2 fruit fly cellular contexts compared by ENCODE assay signal in the genomic region with DNA sequence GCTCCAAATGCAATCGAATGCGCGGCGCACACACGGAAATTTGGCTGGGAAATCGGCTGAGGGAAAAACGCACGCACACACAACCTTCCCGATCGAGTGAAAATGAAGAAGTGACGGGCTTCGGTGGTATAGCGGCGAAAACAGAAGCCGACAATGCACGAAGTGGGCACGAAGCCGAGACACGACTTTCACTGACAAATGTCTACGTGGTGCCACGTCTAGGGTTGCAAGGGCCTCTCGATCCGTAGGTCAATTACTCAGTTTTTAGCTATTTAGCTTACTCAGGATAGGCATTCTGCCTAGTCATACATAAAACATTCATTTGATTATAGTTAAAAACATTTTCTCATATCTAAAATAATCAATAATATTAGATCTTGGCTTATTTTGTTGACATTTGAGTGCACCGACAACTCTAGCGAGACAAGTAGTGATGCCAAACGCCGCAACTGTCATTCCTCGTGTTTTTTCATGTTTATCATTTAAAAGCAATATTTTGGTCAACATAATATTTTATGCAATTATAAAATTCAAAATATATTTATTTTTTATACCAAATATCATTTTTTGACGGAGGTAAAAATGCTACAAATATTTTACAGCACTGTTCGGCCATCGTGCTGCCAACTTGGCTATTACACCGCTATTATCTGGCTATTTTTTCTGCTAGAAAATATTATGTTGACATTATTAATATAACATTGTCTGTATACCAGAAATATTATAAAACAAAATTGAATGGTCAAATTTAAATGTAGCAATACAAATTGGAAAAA.
TF ChIP-seq lines count a peak whose summit lies in the region.

No protein-coding gene starts in this region.

TF ChIP-seq in whole organism, embryonic, 481 proteins besides CTCF, POLR2A, EP300 and RAD21 (continued from another document and continues in another):
- TF ChIP-seq her (GFP tag; optimal IDR thresholded peaks at IDR 0.05; lab: Kevin White, UChicago) (peak; percentile 65), CG10979 (tag; optimal IDR thresholded peaks at IDR 0.05; lab: Kevin White, UChicago) (peak; percentile 86), Myb (GFP tag; optimal IDR thresholded peaks at IDR 0.05; lab: Kevin White, UChicago) (peak; percentile 24), CG5180 (GFP tag; optimal IDR thresholded peaks at IDR 0.05; lab: Kevin White, UChicago) (peak; percentile 71), CG6175 (GFP tag; IDR thresholded peaks at IDR 0.05; lab: Robert Waterston, UW) (0 out of 3 replicates have a peak, but pooled peaks have one; percentile 49), trh (GFP tag; optimal IDR thresholded peaks at IDR 0.05; lab: Kevin White, UChicago) (peak; percentile 77), tin (GFP tag; optimal IDR thresholded peaks at IDR 0.05; lab: Kevin White, UChicago) (peak; percentile 89), fd3F (GFP tag; optimal IDR thresholded peaks at IDR 0.05; lab: Kevin White, UChicago) (peak; percentile 82), chm (GFP tag; IDR thresholded peaks at IDR 0.05; lab: Robert Waterston, UW) (peak; percentile 76), CG2120 (GFP tag; optimal IDR thresholded peaks at IDR 0.05; lab: Kevin White, UChicago) (peak; percentile 86), lmd (GFP tag; IDR thresholded peaks at IDR 0.05; lab: Robert Waterston, UW) (peak; percentile 84), CHES-1-like (GFP tag; optimal IDR thresholded peaks at IDR 0.05; lab: Kevin White, UChicago) (peak; percentile 40), Deaf1 (tag; optimal IDR thresholded peaks at IDR 0.05; lab: Kevin White, UChicago) (peak; percentile 100), CG15479 (GFP tag; optimal IDR thresholded peaks at IDR 0.05; lab: Kevin White, UChicago) (no peak), inv (GFP tag; IDR thresholded peaks at IDR 0.05; lab: Robert Waterston, UW; ENCODE audit: partially characterized antibody) (no peak), CG12299 (tag; optimal IDR thresholded peaks at IDR 0.05; lab: Kevin White, UChicago) (peak; percentile 89), B-H1 (GFP tag; IDR thresholded peaks at IDR 0.05; lab: Robert Waterston, UW) (peak; percentile 78; the same call in 2 of the 3 replicates), Tbp (GFP tag; optimal IDR thresholded peaks at IDR 0.05; lab: Kevin White, UChicago) (peak; percentile 34), CG1024 (GFP tag; IDR thresholded peaks at IDR 0.05; lab: Robert Waterston, UW) (peak; percentile 55; the same call in 1 of the 2 replicates), CG12104 (GFP tag; optimal IDR thresholded peaks at IDR 0.05; lab: Kevin White, UChicago) (peak; percentile 79), ind (GFP tag; optimal IDR thresholded peaks at IDR 0.05; lab: Kevin White, UChicago) (peak; percentile 86), amos (GFP tag; IDR thresholded peaks at IDR 0.05; lab: Robert Waterston, UW; ENCODE audit: partially characterized antibody) (peak; percentile 36; the same call in 1 of the 2 replicates), CG3995 (GFP tag; optimal IDR thresholded peaks at IDR 0.05; lab: Kevin White, UChicago) (peak; percentile 63), hbn (GFP tag; IDR thresholded peaks at IDR 0.05; lab: Robert Waterston, UW; ENCODE audit: partially characterized antibody) (no peak), CG6791 (GFP tag; IDR thresholded peaks at IDR 0.05; lab: Robert Waterston, UW; ENCODE audit: partially characterized antibody) (no peak; the same call in 2 of the 3 replicates), CG9609 (GFP tag; optimal IDR thresholded peaks at IDR 0.05; lab: Kevin White, UChicago) (peak; percentile 57), CG7928 (GFP tag; optimal IDR thresholded peaks at IDR 0.05; lab: Kevin White, UChicago) (peak; percentile 58), CG30020 (tag; optimal IDR thresholded peaks at IDR 0.05; lab: Kevin White, UChicago) (peak; percentile 59), ATbp (GFP tag; optimal IDR thresholded peaks at IDR 0.05; lab: Kevin White, UChicago) (peak; percentile 87), Med (GFP tag; lab: Kevin White, UChicago) (peak; percentile 95), peb (GFP tag; IDR thresholded peaks at IDR 0.05; lab: Robert Waterston, UW) (peak; percentile 61; the same call in 1 of the 2 replicates), cad (GFP tag; optimal IDR thresholded peaks at IDR 0.05; lab: Kevin White, UChicago) (no peak), gro (GFP tag; optimal IDR thresholded peaks at IDR 0.05; lab: Kevin White, UChicago) (peak; percentile 55), lab (GFP tag; optimal IDR thresholded peaks at IDR 0.05; lab: Kevin White, UChicago) (peak; percentile 93), kah (GFP tag; optimal IDR thresholded peaks at IDR 0.05; lab: Kevin White, UChicago) (peak; percentile 81), CG34224 (GFP tag; IDR thresholded peaks at IDR 0.05; lab: Robert Waterston, UW; ENCODE audit: partially characterized antibody) (no peak), scrt (GFP tag; optimal IDR thresholded peaks at IDR 0.05; lab: Kevin White, UChicago) (peak; percentile 80), CG15073 (GFP tag; optimal IDR thresholded peaks at IDR 0.05; lab: Kevin White, UChicago) (peak; percentile 46), Hr39 (optimal IDR thresholded peaks at IDR 0.05; lab: Kevin White, UChicago) (no peak), CG18764 (GFP tag; optimal IDR thresholded peaks at IDR 0.05; lab: Kevin White, UChicago) (peak; percentile 82), CG10565 (GFP tag; optimal IDR thresholded peaks at IDR 0.05; lab: Kevin White, UChicago) (no peak), Sox102F (GFP tag; optimal IDR thresholded peaks at IDR 0.05; lab: Kevin White, UChicago) (peak; percentile 88), Awh (GFP tag; IDR thresholded peaks at IDR 0.05; lab: Robert Waterston, UW) (peak; percentile 84), croc (GFP tag; conservative IDR thresholded peaks at IDR 0.05; lab: Robert Waterston, UW) (peak; percentile 85), CG18476 (GFP tag; optimal IDR thresholded peaks at IDR 0.05; lab: Kevin White, UChicago) (peak; percentile 74), NC2α (GFP tag; optimal IDR thresholded peaks at IDR 0.05; lab: Kevin White, UChicago) (peak; percentile 60), CG11696 (GFP tag; IDR thresholded peaks at IDR 0.05; lab: Robert Waterston, UW) (0 out of 2 replicates have a peak, but pooled peaks have one; percentile 39), slou (GFP tag; optimal IDR thresholded peaks at IDR 0.05; lab: Kevin White, UChicago) (peak; percentile 65), ato (GFP tag; IDR thresholded peaks at IDR 0.05; lab: Robert Waterston, UW; ENCODE audit: partially characterized antibody) (0 out of 2 replicates have a peak, but pooled peaks have one; percentile 35), dysf (GFP tag; IDR thresholded peaks at IDR 0.05; lab: Robert Waterston, UW) (peak; percentile 91), Dref (GFP tag; IDR thresholded peaks at IDR 0.05; lab: Robert Waterston, UW) (peak; percentile 36), CG18262 (tag; optimal IDR thresholded peaks at IDR 0.05; lab: Kevin White, UChicago) (peak; percentile 87), sima (GFP tag; optimal IDR thresholded peaks at IDR 0.05; lab: Kevin White, UChicago) (no peak), pros (GFP tag; optimal IDR thresholded peaks at IDR 0.05; lab: Kevin White, UChicago) (peak; percentile 41), CG12744 (GFP tag; optimal IDR thresholded peaks at IDR 0.05; lab: Kevin White, UChicago) (peak; percentile 63), Stat92E (GFP tag; optimal IDR thresholded peaks at IDR 0.05; lab: Kevin White, UChicago) (no peak), lola (GFP tag; optimal IDR thresholded peaks at IDR 0.05; lab: Kevin White, UChicago) (peak in 1 of 3 experiments; percentile 84), CG6854 (GFP tag; optimal IDR thresholded peaks at IDR 0.05; lab: Kevin White, UChicago) (peak; percentile 75)

TF ChIP-seq in whole organism, prepupa, 60 proteins besides CTCF, POLR2A, EP300 and RAD21 (continued from another document):
- TF ChIP-seq CG16779 (tag; optimal IDR thresholded peaks at IDR 0.05; lab: Kevin White, UChicago) (peak; percentile 77), spab (GFP tag; optimal IDR thresholded peaks at IDR 0.05; lab: Kevin White, UChicago) (peak; percentile 81), ss (GFP tag; optimal IDR thresholded peaks at IDR 0.05; lab: Kevin White, UChicago) (peak; percentile 82 to 84), Sox102F (GFP tag; optimal IDR thresholded peaks at IDR 0.05; lab: Kevin White, UChicago) (peak; percentile 90), svp (GFP tag; lab: Kevin White, UChicago) (peak; percentile 96), esn (GFP tag; optimal IDR thresholded peaks at IDR 0.05; lab: Kevin White, UChicago) (peak; percentile 89), cyc (GFP tag; optimal IDR thresholded peaks at IDR 0.05; lab: Kevin White, UChicago) (peak; percentile 85), CG10669 (GFP tag; optimal IDR thresholded peaks at IDR 0.05; lab: Kevin White, UChicago) (peak; percentile 84), fd85E (GFP tag; optimal IDR thresholded peaks at IDR 0.05; lab: Kevin White, UChicago) (peak; percentile 68), Sox14 (GFP tag; optimal IDR thresholded peaks at IDR 0.05; lab: Kevin White, UChicago) (peak; percentile 89), Blimp-1 (GFP tag; optimal IDR thresholded peaks at IDR 0.05; lab: Kevin White, UChicago) (peak; percentile 92), CG11294 (GFP tag; IDR thresholded peaks at IDR 0.05; lab: Robert Waterston, UW) (peak; percentile 77), dsx (GFP tag; optimal IDR thresholded peaks at IDR 0.05; lab: Kevin White, UChicago; ENCODE audit: poor library complexity, severe bottlenecking) (peak; percentile 82)
